Fruit fly (Drosophila melanogaster): Measurements from ENCODE around the gene csw.

Gene csw

DNA sequence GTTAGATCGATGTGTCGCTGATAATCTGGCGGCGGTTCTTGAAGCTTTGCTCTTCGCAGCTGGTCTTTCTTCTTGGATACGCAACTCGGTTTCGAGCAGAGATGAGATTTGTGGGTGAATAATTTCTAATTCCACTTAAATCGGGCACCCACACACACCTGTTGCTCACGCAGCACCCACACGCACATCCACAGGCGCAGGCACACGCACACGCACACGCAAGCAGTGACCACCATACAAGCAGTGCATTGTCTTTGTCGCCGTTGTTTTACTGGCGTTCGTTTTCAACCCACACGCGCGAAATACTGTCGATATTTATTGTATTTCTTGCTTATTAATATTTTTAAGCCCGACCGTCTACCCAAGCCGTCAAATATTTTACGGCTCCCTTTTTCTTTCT, 2.3 kb downstream of the csw start:
- peak; percentile 92 for TF ChIP-seq CG31365 (tag; optimal IDR thresholded peaks at IDR 0.05)
- TF ChIP-seq Hr39 (optimal IDR thresholded peaks at IDR 0.05), result peak; percentile 90
- TF ChIP-seq CG2199 (GFP tag; IDR thresholded peaks at IDR 0.05), result 0 out of 3 replicates have a peak, but pooled peaks have one; percentile 35
- TF ChIP-seq CG5953 (GFP tag; IDR thresholded peaks at IDR 0.05), result peak; percentile 36; the same call in 1 of the 2 replicates
- no peak for TF ChIP-seq CG4328 (GFP tag; optimal IDR thresholded peaks at IDR 0.05)
- peak; percentile 86 for TF ChIP-seq sr (GFP tag; IDR thresholded peaks at IDR 0.05)
- TF ChIP-seq CG13624 (GFP tag; optimal IDR thresholded peaks at IDR 0.05), result no peak
- peak; percentile 70 for TF ChIP-seq cg (GFP tag; optimal IDR thresholded peaks at IDR 0.05)
- no peak for TF ChIP-seq CG3407 (GFP tag; optimal IDR thresholded peaks at IDR 0.05)
- TF ChIP-seq CG8290 (GFP tag; optimal IDR thresholded peaks at IDR 0.05), result peak; percentile 44
- TF ChIP-seq CG8290 (tag; optimal IDR thresholded peaks at IDR 0.05), result no peak
- peak in 1 of 2 experiments; percentile 53 for TF ChIP-seq Dfd (GFP tag; optimal IDR thresholded peaks at IDR 0.05)
- TF ChIP-seq kah (GFP tag; optimal IDR thresholded peaks at IDR 0.05), result peak; percentile 75

DNA sequence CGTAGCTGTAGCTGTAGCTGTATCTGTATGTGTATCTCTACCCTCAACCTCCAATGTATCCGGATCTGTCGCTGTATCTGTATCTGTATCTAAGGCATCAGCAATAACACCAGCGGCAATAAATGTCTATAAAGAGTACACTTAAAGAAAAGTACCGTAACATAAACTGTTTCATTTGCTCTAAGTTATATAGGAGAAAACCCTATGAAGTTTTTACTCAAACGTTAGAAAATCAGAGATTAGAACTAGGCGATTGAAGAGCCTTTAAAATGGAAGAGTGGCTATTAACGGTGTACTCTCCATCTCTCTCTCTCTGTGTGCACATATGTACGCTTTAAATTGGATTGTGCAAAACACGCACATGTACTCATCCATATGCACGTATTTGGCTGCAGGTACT, 4.2 kb downstream of the csw start:
- TF ChIP-seq Drgx (GFP tag; IDR thresholded peaks at IDR 0.05) (peak; percentile 39; the same call in 1 of the 2 replicates), YL-1 (GFP tag; optimal IDR thresholded peaks at IDR 0.05) (no peak), CG9727 (GFP tag; optimal IDR thresholded peaks at IDR 0.05) (no peak), pzg (GFP tag; optimal IDR thresholded peaks at IDR 0.05) (no peak), tx (GFP tag; optimal IDR thresholded peaks at IDR 0.05) (no peak)

DNA sequence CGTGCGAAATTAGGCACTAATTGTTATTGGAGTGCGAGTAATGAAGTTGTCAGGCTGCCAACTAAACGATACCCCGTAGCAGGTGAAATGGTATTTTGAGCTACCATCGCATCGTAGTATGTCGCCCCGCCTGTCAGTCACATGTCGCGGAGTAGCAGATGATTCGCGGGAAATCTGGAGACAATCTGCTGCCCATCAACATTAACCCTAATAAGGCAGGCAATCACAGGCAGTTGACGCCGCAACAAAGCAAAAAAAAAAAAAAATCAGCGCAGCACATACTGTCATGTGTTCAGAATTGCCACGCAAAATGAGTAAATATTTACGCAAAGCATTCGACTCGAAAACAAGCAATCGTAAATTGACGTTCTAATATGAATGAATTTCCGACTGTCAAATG, 9.8 kb downstream of the csw start:
- TF ChIP-seq Med (GFP tag), result peak; percentile 55
- no peak for TF ChIP-seq D19A (tag; optimal IDR thresholded peaks at IDR 0.05)
- peak; percentile 72 for TF ChIP-seq Ets65A (GFP tag)

DNA sequence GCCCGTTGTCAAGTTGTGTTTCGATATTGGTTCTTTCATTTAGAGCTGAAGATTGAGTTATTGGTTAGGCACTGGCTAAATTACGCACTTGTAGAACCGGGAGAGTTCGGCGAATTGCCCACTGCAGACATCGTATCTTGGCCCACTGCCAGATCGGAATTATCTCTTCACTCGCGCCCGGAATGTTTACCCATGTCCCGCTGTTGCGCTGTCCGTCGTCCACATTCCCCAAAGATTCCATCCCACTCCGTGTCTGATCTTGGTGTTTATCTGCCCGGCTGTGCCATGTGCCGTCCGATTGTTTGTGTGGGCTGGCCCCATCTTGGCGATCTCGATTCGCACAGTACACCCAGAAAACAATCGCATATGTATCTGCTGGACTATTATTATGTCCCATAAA, 10.3 kb downstream of the csw start:
- TF ChIP-seq sd (tag; optimal IDR thresholded peaks at IDR 0.05) (peak; percentile 68), pum (GFP tag; optimal IDR thresholded peaks at IDR 0.05) (no peak), CG7987 (GFP tag; optimal IDR thresholded peaks at IDR 0.05) (no peak), CG15514 (GFP tag; optimal IDR thresholded peaks at IDR 0.05) (no peak), CG12769 (tag; optimal IDR thresholded peaks at IDR 0.05) (peak; percentile 59), CG11696 (GFP tag; IDR thresholded peaks at IDR 0.05) (no peak), Camta (GFP tag; optimal IDR thresholded peaks at IDR 0.05) (no peak)

DNA sequence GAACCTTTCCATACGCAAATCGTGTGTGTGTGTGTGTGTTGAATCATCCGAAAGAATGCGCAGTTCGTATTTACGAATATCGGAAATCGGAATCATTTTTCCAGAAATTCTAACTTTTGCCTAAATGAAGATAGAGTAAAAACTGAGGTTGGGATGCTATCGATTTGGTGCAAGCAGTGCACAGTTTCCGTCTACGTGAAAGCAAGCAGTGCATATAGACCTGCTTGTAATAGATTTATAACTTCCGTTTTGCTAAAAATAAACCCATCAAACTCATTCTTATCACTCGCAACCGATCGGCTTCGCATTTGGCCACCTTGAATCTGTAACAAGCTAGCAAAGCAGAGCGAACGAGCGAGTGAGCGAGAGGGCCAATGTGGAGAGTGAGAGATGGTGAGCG, 12.3 kb downstream of the csw start:
- TF ChIP-seq ATbp (GFP tag; optimal IDR thresholded peaks at IDR 0.05) (no peak), CG8290 (GFP tag; optimal IDR thresholded peaks at IDR 0.05) (peak; percentile 89), CG8290 (tag; optimal IDR thresholded peaks at IDR 0.05) (peak in 1 of 2 experiments; percentile 46), gro (GFP tag; optimal IDR thresholded peaks at IDR 0.05) (peak; percentile 2), CG8359 (GFP tag; optimal IDR thresholded peaks at IDR 0.05; ENCODE audit: borderline replicate concordance) (no peak), ftz-f1 (GFP tag; optimal IDR thresholded peaks at IDR 0.05) (peak; percentile 46), ab (GFP tag; optimal IDR thresholded peaks at IDR 0.05) (no peak), Meics (GFP tag; optimal IDR thresholded peaks at IDR 0.05) (peak; percentile 6), CG32532 (GFP tag; IDR thresholded peaks at IDR 0.05) (peak; percentile 16; the same call in 1 of the 2 replicates), mirr (GFP tag; optimal IDR thresholded peaks at IDR 0.05) (peak; percentile 12), Spps (tag; optimal IDR thresholded peaks at IDR 0.05) (no peak), CG17361 (GFP tag; IDR thresholded peaks at IDR 0.05) (0 out of 3 replicates have a peak, but pooled peaks have one; percentile 30), Max (GFP tag; optimal IDR thresholded peaks at IDR 0.05) (no peak), Fer3 (tag; optimal IDR thresholded peaks at IDR 0.05) (peak; percentile 12), Bgb (GFP tag; IDR thresholded peaks at IDR 0.05; ENCODE audit: partially characterized antibody) (no peak), Med (GFP tag) (peak; percentile 84), Eip74EF (GFP tag; optimal IDR thresholded peaks at IDR 0.05) (peak in 1 of 2 experiments; percentile 44), CG13296 (GFP tag; optimal IDR thresholded peaks at IDR 0.05) (peak; percentile 8), CG31365 (tag; optimal IDR thresholded peaks at IDR 0.05) (peak; percentile 88), CG6683 (GFP tag; optimal IDR thresholded peaks at IDR 0.05) (no peak), Camta (GFP tag; optimal IDR thresholded peaks at IDR 0.05) (no peak), CG12769 (tag; optimal IDR thresholded peaks at IDR 0.05) (peak; percentile 62), CG3847 (GFP tag; IDR thresholded peaks at IDR 0.05) (0 out of 2 replicates have a peak, but pooled peaks have one; percentile 22)

Data from whole organism, embryonic.